Worm (Caenorhabditis elegans) whole organism, L4 larva: ENCODE data around the gene imph-1.

Source experiments
- dmd-6 ChIP-seq: fragments of 200-800 bp; sonication (Bioruptor generic); IDR thresholded peaks from 2 replicates; pipeline ENCODE4 v1.3.6; 2022; ENCODE audit warnings: missing genetic modification reagents, missing genetic modification characterization, missing compliant biosample characterization
- fkh-10 ChIP-seq: fragments of 150-350 bp; optimal IDR thresholded peaks from 2 replicates; lab custom pipeline; 2014; ENCODE audit warnings: missing biosample characterization, missing genetic modification reagents, missing genetic modification characterization
- nhr-76 ChIP-seq: fragments of 150-350 bp; optimal IDR thresholded peaks from 2 replicates; lab custom pipeline; 2014; ENCODE audit warnings: missing biosample characterization, missing genetic modification characterization
- unc-62 ChIP-seq, 3 experiments: fragments of 150-350 bp in 1 of 3; sonication (generic microtip); optimal IDR thresholded peaks in 2 of 3; peaks in 1 of 3; 1 replicate in 1 of 3; 2 replicates in 2 of 3; lab custom pipeline; 2014 to 2017; ENCODE audit warnings: missing biosample characterization in 3 of 3, missing genetic modification characterization in 3 of 3, missing genetic modification reagents in 3 of 3, missing genotype in 1 of 3

DNA sequence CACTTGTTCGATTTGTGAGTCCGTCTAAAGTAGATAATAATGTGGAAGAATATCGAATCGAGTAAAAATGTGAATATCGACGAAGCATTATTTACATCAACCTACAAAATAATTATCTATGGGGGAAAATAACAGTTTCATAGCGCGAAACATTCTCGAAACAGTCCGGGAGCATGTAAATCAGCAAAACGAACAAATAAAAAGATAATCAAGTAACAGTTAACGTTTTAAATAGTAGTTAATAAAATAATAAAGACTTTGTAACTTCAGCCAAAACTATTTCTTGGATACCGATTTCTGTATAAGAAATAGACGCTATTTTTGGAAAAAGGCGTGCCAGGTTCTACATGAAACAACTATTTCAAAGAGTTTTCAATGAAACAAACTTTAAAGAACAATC lies 14.6 kb downstream of the imph-1 start, which contains the start of gene mlcd-1:
- TF ChIP-seq dmd-6 (GFP tag; lab: Robert Waterston, UW), result no peak
- TF ChIP-seq nhr-76, result no peak
- TF ChIP-seq unc-62 (GFP tag; optimal IDR thresholded peaks at IDR 0.05 in 1 of 2; lab: Kevin White, UChicago), result no peak
- no peak for TF ChIP-seq unc-62 (tag; optimal IDR thresholded peaks at IDR 0.05; lab: Kevin White, UChicago)
- TF ChIP-seq fkh-10 (GFP tag; lab: Kevin White, UChicago), result no peak
